Worm (Caenorhabditis elegans) whole organism, late embryonic: Measurements from ENCODE around the gene sup-18.

Experiments
- ceh-24 ChIP-seq: sonication (generic microtip); optimal IDR thresholded peaks from 2 replicates; lab custom pipeline; 2016; ENCODE audit warnings: mild to moderate bottlenecking, missing genetic modification characterization, missing compliant biosample characterization
- ets-4 ChIP-seq: sonication (generic microtip); optimal IDR thresholded peaks from 2 replicates; lab custom pipeline; 2016; ENCODE audit warnings: missing genetic modification characterization, missing compliant biosample characterization
- eyg-1 ChIP-seq: sonication (generic microtip); optimal IDR thresholded peaks from 2 replicates; lab custom pipeline; 2016; ENCODE audit warnings: missing genotype, missing genetic modification characterization, missing compliant biosample characterization

DNA sequence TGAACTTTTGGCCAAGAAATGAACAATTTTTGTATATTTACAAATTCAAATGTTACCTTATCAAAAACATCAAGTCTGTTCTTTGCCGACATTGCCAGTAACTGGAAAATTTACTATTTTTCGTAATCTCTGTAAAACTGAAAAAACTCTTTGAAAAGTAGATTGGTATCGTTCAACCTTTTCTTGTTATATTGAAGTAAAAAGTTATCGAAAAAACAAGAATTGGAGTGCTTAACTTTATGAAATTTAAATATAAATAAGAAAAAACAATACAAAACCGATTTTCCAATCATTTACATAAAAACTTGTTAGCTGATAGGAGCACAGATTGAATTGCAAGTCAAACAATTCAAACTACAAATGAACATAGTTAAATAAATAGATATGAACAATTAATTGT is 6.2 kb upstream of the sup-18 start, which contains the start of gene ZK688.11:
- no peak for TF ChIP-seq ets-4 (tag; lab: Kevin White, UChicago)
- TF ChIP-seq eyg-1 = no peak
- no peak for TF ChIP-seq ceh-24 (tag; lab: Kevin White, UChicago)
